Worm (Caenorhabditis elegans): ENCODE results near the gene fipr-29.

The fipr-29 gene

DNA sequence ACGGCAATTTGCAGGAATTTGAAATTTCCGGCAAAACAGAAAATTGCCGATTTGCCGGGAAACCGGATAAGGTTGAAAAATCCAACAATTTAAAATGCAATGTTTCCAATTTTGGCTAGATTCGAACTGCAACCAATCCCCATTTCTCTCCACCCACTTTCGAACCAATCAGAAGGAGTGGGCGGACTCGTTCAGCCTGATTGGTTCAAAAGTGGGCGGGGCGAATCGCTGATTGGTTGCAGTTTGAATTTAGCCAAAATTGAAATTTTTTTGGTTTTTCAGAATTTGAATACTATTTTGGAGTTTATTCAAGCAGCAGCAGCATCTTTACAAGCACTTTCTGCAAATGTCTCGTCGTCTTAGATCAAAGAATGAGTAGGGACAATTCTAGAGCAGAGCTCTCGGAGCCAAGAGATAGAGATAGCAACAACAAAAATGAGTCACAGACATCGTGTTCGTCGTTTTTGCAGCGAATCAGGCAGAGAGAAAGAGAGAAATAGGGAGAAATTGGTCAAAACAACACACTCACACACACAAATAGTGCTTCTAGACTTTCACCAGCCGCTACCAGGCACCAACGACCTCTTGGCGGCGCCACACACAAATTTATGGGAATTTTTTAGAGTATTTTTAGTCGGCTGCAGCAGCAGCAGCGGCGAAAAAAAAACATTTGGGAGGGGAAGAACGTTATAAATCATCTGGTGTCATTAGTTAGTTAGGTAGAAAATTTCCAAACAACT lies 29.0 kb downstream of the fipr-29 start:
- TF ChIP-seq unc-62 (GFP tag; optimal IDR thresholded peaks at IDR 0.05), result no peak

DNA sequence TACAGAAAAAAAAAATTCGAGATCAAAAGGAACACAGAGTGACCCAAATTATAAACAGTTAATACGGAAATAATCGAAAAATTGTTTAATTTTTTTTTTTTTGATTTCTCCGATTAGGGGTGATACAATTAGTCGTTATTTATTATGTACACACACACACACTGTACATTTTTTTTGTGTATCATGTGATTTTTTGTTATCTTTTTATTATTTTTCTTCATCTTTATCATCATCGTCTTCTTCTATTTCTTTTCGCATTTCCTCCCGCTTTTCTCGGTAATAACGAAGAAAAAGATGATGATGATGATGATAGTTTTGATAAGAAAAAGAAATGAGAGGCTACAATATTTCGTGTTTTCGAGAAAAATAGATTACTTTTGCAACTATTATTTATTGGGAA lies 30.3 kb downstream of the fipr-29 start:
- no peak for TF ChIP-seq unc-62 (GFP tag; optimal IDR thresholded peaks at IDR 0.05)

DNA sequence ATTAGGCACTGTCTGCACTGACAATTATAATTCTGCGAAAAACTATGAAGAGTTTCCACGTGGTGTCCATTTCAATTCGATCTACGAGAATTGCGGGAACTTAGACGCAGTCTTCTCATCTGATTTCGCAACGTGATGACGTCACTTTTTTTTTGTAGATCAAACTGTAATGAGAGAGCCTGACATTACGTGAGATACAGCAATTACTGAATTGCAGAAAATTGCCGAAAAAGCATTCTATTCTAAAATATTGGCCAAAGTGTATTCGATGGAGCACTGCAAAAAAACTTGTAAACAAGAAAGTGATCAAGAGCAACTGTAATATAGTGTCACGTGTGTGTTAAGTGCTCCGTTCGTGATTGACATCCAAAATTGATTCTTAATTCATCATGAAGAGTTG lies 33.5 kb downstream of the fipr-29 start:
- no peak for TF ChIP-seq unc-62 (GFP tag; optimal IDR thresholded peaks at IDR 0.05)

DNA sequence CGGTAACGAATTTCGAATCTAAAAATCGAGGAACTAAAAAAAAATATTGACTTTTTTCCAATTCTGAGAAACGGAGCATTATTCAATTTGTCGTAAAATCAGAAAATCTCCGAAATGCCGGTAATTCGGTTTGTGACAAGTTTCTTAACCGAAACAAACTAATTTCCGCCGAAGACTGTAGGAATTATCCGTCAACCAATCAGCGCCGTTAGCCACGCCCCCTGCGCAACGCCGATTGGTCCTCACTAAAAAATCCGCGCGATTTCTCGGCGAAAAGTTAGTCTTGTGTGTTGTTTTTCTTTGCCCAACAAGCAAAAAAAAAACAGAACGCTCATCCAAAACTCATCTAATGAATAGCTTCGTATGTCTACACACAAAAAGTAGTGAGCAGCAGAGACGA lies 40.1 kb downstream of the fipr-29 start:
- no peak for TF ChIP-seq unc-62 (GFP tag; optimal IDR thresholded peaks at IDR 0.05)

DNA sequence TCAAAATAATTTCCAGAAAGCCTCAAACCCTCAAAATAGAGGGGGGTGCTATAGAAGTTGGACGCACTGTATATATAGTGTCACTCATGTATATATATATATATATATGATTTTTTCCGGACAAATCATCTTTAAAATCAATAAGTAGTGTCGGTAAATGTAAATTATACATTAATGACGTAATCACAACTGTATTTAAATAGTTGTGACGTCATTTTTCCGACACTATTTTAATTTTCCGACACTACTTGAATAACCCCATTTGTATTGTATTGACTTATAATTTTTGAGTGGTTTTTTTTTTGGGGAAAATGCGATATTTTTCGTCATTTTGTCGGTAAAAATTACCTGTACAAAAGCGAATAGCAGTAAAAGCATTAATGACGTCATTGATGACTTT lies 41.3 kb downstream of the fipr-29 start:
- no peak for TF ChIP-seq unc-62 (GFP tag; optimal IDR thresholded peaks at IDR 0.05)

Measured in whole organism, dauer.